Worm (Caenorhabditis elegans): ENCODE results near the gene C25H3.14.
A peak's percentile ranks its signal among the peaks of the same experiment; 100 is the strongest.

Gene C25H3.14

ce11 chrII:5661735-5662177 lies 33.1 kb upstream of the C25H3.14 start (continued):
- TF ChIP-seq lin-39 (tag; optimal IDR thresholded peaks at IDR 0.05), result peak; percentile 86

ce11 chrII:5663180-5663791 lies 31.6 kb upstream of the C25H3.14 start:
- TF ChIP-seq nhr-77 (tag; optimal IDR thresholded peaks at IDR 0.05), result no peak
- TF ChIP-seq nhr-43 (tag; optimal IDR thresholded peaks at IDR 0.05; ENCODE audit: poor library complexity, severe bottlenecking), result no peak
- no peak for TF ChIP-seq elt-2 (tag; optimal IDR thresholded peaks at IDR 0.05)
- TF ChIP-seq nfya-1 (tag; optimal IDR thresholded peaks at IDR 0.05; ENCODE audit: insufficient read depth), result peak; percentile 59
- peak; percentile 26 for TF ChIP-seq hmg-11 (tag; optimal IDR thresholded peaks at IDR 0.05)
- TF ChIP-seq nhr-76 (tag; optimal IDR thresholded peaks at IDR 0.05), result no peak
- no peak for TF ChIP-seq nhr-25 (tag; optimal IDR thresholded peaks at IDR 0.05)
- TF ChIP-seq elt-1 (tag; optimal IDR thresholded peaks at IDR 0.05), result no peak
- TF ChIP-seq snpc-4 (tag; optimal IDR thresholded peaks at IDR 0.05), result no peak

ce11 chrII:5665029-5665428 lies 29.9 kb upstream of the C25H3.14 start, which contains the start of gene C25H3.15:
C25H3.15 (plus strand) TSS chrII:5665329.
- peak; percentile 15 for TF ChIP-seq nhr-23 (tag; optimal IDR thresholded peaks at IDR 0.05)
- no peak for TF ChIP-seq nfya-1 (tag; optimal IDR thresholded peaks at IDR 0.05; ENCODE audit: insufficient read depth)
- no peak for TF ChIP-seq ceh-16 (tag; optimal IDR thresholded peaks at IDR 0.05)
- no peak for TF ChIP-seq nhr-76 (tag; optimal IDR thresholded peaks at IDR 0.05)

- TF ChIP-seq mdl-1 (tag; optimal IDR thresholded peaks at IDR 0.05) (no peak), egl-5 (tag; optimal IDR thresholded peaks at IDR 0.05) (no peak), zag-1 (tag; optimal IDR thresholded peaks at IDR 0.05) (no peak), sea-2 (GFP tag; optimal IDR thresholded peaks at IDR 0.05) (no peak), nhr-76 (tag; optimal IDR thresholded peaks at IDR 0.05) (no peak), skn-1 (tag; optimal IDR thresholded peaks at IDR 0.05) (no peak)
Observed at ce11 chrII:5665991-5666390, 28.9 kb upstream of the C25H3.14 start, which contains the start of gene C25H3.16. C25H3.16 (plus strand) TSS chrII:5666291.

ce11 chrII:5667540-5667939 lies 27.4 kb upstream of the C25H3.14 start:
- TF ChIP-seq egl-27 (tag; optimal IDR thresholded peaks at IDR 0.05) (no peak), ceh-9 (tag; optimal IDR thresholded peaks at IDR 0.05) (no peak), elt-1 (tag; optimal IDR thresholded peaks at IDR 0.05) (no peak), egl-5 (tag; optimal IDR thresholded peaks at IDR 0.05) (no peak), ztf-11 (tag; optimal IDR thresholded peaks at IDR 0.05) (no peak), fos-1 (tag; optimal IDR thresholded peaks at IDR 0.05) (no peak), ceh-82 (tag; optimal IDR thresholded peaks at IDR 0.05) (no peak), lsy-12 (tag; optimal IDR thresholded peaks at IDR 0.05) (no peak), ZK546.5 (tag; optimal IDR thresholded peaks at IDR 0.05) (no peak), nhr-43 (tag; optimal IDR thresholded peaks at IDR 0.05; ENCODE audit: poor library complexity, severe bottlenecking) (no peak), lin-39 (tag; optimal IDR thresholded peaks at IDR 0.05) (no peak), ceh-16 (tag; optimal IDR thresholded peaks at IDR 0.05) (no peak), ztf-4 (tag; optimal IDR thresholded peaks at IDR 0.05) (no peak), fkh-10 (GFP tag; optimal IDR thresholded peaks at IDR 0.05) (no peak), hmg-11 (tag; optimal IDR thresholded peaks at IDR 0.05) (no peak)

ce11 chrII:5668830-5669229 lies 26.1 kb upstream of the C25H3.14 start, which contains the start of gene C25H3.7:
C25H3.7 (minus strand) TSS chrII:5668930.
- TF ChIP-seq ama-1 (optimal IDR thresholded peaks at IDR 0.05) (no peak), daf-12 (tag; optimal IDR thresholded peaks at IDR 0.05) (no peak), skn-1 (tag; optimal IDR thresholded peaks at IDR 0.05) (no peak), nhr-11 (tag; optimal IDR thresholded peaks at IDR 0.05) (no peak), fos-1 (tag; optimal IDR thresholded peaks at IDR 0.05) (no peak), nfya-1 (tag; optimal IDR thresholded peaks at IDR 0.05; ENCODE audit: insufficient read depth) (no peak), nhr-237 (tag; optimal IDR thresholded peaks at IDR 0.05) (no peak), fkh-10 (GFP tag; optimal IDR thresholded peaks at IDR 0.05) (no peak), elt-1 (tag; optimal IDR thresholded peaks at IDR 0.05) (no peak), egl-27 (tag; optimal IDR thresholded peaks at IDR 0.05) (no peak), sea-2 (GFP tag; optimal IDR thresholded peaks at IDR 0.05) (no peak), ZK546.5 (tag; optimal IDR thresholded peaks at IDR 0.05) (no peak), lsy-12 (tag; optimal IDR thresholded peaks at IDR 0.05) (no peak), elt-2 (tag; optimal IDR thresholded peaks at IDR 0.05) (no peak), unc-62 (GFP tag; optimal IDR thresholded peaks at IDR 0.05) (no peak)
